Fruit fly (Drosophila melanogaster) ovary, adult (tissue): ENCODE results near the gene CG17118.

Experiments used
- CG17801 ChIP-seq: fragments of 200-800 bp; optimal IDR thresholded peaks from 2 replicates; lab custom pipeline; 2019; ENCODE audit warnings: missing biosample characterization, mild to moderate bottlenecking, missing genetic modification characterization, moderate library complexity; ENCODE audit not compliant: partially characterized antibody

Gene CG17118

dm6 chr2L:10749607-10750467 is 19.8 kb downstream of the CG17118 start:
- TF ChIP-seq CG17801: no peak

DNA sequence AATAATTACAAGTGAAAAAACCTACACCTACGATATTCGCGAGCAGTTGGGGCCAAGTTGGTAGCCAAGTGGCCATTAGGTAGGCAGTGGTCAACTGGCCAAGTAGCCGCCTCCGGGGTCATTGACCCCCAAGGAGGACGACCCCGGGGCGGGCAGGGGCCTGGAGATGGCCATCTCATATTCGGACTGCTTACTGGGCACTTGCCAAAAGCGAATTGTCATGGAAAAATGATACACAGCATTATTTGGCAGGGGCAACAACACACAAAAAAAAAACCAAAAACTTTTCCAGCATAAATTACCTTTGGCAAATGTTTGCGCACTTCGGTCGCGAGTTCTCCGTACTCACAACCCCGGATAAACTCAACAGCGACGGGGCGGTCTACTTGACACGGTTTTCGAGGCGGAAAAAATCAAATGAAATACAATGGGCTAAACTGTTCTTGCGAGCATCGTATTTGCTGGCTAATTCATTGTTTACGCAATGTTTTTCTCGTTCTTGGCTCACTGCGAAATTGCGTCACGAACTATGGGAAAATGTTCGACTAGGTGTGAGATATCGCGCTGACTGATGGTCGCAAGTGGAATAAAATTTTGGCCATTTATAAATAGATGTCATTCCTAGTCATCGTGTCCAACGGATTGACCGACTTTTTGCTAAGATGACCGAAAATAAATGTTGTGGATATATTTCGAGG is 21.0 kb downstream of the CG17118 start:
- TF ChIP-seq CG17801: no peak

DNA sequence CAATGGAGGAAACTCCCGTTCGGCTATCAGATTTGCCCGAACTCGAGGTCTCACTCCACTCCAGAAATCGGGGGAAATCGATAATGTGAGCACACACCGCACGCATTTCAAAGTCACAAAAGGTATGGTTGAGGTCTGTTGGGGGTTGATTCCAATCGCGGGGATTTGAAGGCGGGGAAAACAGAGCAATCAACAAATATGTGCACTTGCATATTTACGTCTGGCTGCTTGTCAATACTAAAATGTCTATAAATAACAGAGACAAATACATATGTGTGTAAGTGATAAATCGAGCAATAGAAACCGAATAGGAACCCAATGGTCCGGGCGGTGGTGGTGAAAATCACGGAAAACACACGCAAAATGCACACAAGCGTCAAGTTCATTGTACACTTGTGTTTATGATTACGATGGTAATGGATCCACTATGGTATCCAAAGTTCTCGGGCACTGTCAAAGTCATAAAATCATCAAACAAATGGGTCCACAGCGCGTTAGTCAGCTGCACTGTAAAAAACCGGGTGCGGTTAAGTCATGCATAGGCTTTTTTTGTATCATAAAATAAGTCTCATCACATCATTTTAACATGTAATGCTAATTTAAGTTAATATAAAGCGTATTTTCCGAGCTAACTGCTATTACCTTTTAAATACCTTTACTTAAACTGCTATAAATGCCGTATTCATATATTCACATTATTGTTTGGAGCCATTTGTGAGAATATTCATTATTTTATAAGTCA is 22.0 kb downstream of the CG17118 start:
- no peak for TF ChIP-seq CG17801

- TF ChIP-seq CG17801: no peak
Observed at dm6 chr2L:10752668-10753067, 22.6 kb downstream of the CG17118 start.

DNA sequence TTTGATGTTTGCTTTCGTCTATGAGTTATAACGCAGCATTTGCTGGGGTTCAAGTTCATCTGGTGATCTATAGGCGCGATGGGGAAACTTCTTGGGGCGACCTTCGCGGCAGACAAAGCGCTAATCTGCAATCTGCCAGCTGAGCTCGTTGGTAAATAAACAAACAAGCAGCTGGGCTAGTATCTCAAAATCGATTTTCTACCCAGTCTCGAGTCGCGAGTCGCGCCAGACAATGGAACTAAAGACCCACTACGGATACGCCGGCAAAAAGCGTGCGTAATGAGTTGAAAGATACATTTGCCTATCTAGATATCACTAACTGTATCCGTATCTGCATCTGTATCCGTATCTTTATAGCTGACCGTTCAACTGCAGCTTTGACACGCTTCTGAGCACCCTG is 23.6 kb downstream of the CG17118 start:
- TF ChIP-seq CG17801: no peak

DNA sequence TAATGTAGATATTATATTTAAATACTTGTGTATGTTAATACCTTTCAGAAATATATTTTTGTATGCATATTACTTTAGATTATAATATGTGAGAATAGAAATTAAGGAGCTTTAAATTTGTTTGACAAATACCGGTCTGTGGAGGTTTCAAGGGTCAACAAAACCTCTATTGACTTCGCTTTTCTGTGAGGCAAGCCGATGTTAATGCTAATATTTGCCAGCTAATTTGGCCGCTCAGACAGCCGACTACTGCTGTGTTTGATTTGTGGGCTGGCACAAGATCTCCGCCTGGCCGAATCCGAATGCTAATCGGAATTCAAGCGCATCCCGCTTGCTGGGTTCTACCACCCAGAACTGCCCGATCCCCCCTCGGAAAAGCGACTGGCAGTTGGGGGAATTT is 24.5 kb downstream of the CG17118 start:
- no peak for TF ChIP-seq CG17801

dm6 chr2L:10756049-10756448 is 26.0 kb downstream of the CG17118 start, which contains the start of gene CG17124:
Gene CG17124 (minus strand): TSS chr2L:10756325.
- TF ChIP-seq CG17801: peak; percentile 51

DNA sequence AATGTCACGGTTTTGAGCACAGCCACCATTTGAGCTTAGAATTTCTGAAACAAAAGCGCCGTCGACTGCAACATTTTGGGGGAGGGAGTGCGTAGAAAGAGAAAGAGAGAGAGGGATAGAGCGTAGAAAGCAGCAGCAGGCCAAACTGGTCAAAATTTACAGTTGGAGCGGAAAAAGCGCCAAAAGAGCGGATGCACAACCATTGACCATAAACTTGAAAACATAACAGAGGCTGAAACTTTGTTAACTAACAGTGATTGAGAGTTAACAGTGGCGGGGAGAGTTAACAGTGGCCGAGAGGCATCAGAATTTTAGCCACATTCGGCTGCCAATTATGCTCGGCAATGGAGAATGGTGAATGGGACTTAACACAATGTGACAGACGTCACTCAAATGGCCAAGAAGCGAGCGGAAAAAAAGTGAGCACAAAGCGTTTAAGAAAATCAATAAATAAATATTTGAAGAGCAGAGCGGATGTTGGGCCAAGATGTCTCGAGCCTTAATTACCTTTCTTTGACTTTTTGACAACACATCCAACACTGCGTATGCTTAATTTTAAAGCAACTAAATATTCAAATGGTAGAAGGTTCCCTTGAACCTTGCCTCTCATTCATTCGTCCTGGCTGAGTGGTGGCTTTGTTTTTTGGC is 27.1 kb downstream of the CG17118 start:
- TF ChIP-seq CG17801: no peak

- no peak for TF ChIP-seq CG17801
Observed at dm6 chr2L:10759624-10760023, 29.6 kb downstream of the CG17118 start.

dm6 chr2L:10760422-10761166 is 30.5 kb downstream of the CG17118 start, which contains the start of gene CG6495:
Gene CG6495 (plus strand): TSS chr2L:10761116.
- TF ChIP-seq CG17801: no peak

dm6 chr2L:10767597-10768188 is 37.6 kb downstream of the CG17118 start, which contains the start of gene Ubc2:
Gene Ubc2 (minus strand): TSS chr2L:10768006.
- no peak for TF ChIP-seq CG17801

- no peak for TF ChIP-seq CG17801
Observed at dm6 chr2L:10769708-10770107, 39.7 kb downstream of the CG17118 start, which contains the start of gene CG6724. Gene CG6724 (minus strand): TSS chr2L:10769952.

DNA sequence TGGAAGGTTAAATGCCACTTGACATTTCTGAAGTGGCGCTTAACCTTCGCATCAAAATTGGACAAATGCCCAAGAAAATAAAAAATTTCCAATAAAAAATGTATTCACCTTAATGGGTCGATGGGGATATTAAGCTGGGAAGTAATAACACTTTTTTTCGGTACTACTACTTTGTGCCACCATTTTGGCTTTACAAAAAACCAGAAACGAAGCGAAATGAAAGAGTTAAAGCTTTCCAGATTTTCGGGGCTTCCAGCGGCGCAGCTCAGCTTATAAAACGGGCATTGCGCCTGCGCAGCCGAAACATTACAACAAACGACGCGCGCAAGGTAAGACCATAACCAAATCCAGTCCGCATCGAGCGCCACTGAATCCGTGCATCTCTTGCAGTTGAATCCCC is 40.5 kb downstream of the CG17118 start, which contains the start of gene CG17127:
Gene CG17127 (plus strand): TSS at position 301 of the 400 bp plus-strand sequence.
- TF ChIP-seq CG17801: no peak

DNA sequence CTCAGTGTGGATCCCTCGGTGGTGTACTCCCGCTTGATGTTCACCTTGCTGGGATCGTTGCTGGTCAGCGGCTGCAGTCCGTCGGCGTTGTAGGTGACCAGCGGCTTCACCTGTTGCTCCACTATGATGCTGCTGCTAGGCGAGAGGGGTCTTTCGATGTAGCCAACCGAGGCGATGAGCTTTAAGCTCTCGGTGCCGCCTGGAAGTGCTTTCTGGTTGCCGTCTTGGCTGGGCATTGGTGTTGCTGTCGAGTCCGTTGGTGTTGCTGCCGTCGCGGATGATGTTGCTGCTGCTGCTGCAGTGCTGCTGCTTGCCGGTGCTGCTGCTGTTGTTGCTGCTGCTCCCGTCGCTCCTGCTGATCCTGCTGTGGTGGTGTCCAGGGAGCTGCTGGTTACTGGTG is 44.0 kb downstream of the CG17118 start:
- TF ChIP-seq CG17801: no peak
